Worm (Caenorhabditis elegans) whole organism, young adult: Measurements from ENCODE around the gene C13F10.5.

Experiments
- atf-7 ChIP-seq: sonication (generic microtip); optimal IDR thresholded peaks from 2 replicates; lab custom pipeline; 2017; ENCODE audit warnings: mild to moderate bottlenecking, missing genetic modification characterization, missing compliant biosample characterization
- hrde-1 ChIP-seq: sonication (generic microtip); optimal IDR thresholded peaks from 2 replicates; lab custom pipeline; 2016; ENCODE audit warnings: missing genetic modification characterization, mild to moderate bottlenecking, missing compliant biosample characterization, moderate library complexity, missing genotype, missing genetic modification reagents, borderline replicate concordance

DNA sequence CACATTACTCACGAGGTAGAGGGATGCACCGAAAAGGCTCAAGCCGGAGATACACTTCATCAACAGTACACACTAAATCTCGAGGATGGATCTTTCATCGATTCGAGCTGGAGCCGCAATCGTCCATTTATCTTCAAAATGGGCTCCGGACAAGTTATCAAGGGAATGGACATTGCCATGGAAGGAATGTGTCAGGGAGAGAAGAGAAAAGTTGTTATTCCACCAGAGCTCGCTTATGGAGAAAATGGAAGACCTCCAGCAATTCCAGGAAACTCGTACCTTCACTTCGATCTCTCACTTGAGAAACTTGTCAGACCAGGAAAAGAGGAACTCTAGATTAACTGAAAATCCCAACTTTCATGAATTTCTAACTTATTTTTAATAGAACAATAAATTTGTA lies 7.0 kb upstream of the C13F10.5 start:
- TF ChIP-seq hrde-1 (tag; lab: Kevin White, UChicago): no peak
- TF ChIP-seq atf-7 (tag; lab: Kevin White, UChicago): no peak
